Worm (Caenorhabditis elegans) whole organism, mixed stage, embryonic: ENCODE results near the gene srz-12.

ENCODE experiments used
- M03D4.4 ChIP-seq: sonication (generic microtip); optimal IDR thresholded peaks from 2 replicates; lab custom pipeline; 2017; ENCODE audit warnings: mild to moderate bottlenecking, missing genetic modification characterization, missing compliant biosample characterization
- bed-3 ChIP-seq: fragments of 200-800 bp; sonication (Bioruptor generic); optimal IDR thresholded peaks from 3 replicates; lab custom pipeline; 2018; ENCODE audit warnings: mild to moderate bottlenecking, missing genetic modification characterization, moderate library complexity, missing compliant biosample characterization
- blmp-1 ChIP-seq: fragments of 150-350 bp; optimal IDR thresholded peaks from 2 replicates; lab custom pipeline; 2014; ENCODE audit warnings: missing biosample characterization, missing genetic modification characterization
- ceh-39 ChIP-seq: fragments of 150-350 bp; optimal IDR thresholded peaks from 2 replicates; lab custom pipeline; 2014; ENCODE audit warnings: missing biosample characterization, missing genetic modification characterization
- ceh-43 ChIP-seq: fragments of 200-800 bp; sonication (Bioruptor generic); optimal IDR thresholded peaks from 2 replicates; lab custom pipeline; 2018; ENCODE audit warnings: mild to moderate bottlenecking, missing genetic modification characterization, moderate library complexity, missing compliant biosample characterization
- ces-1 ChIP-seq: fragments of 150-350 bp; optimal IDR thresholded peaks from 2 replicates; lab custom pipeline; 2014; ENCODE audit warnings: missing biosample characterization, missing genetic modification reagents, missing genetic modification characterization
- cnd-1 ChIP-seq: fragments of 200-800 bp; sonication (Bioruptor generic); optimal IDR thresholded peaks from 2 replicates; lab custom pipeline; 2018; ENCODE audit warnings: mild to moderate bottlenecking, missing genetic modification characterization, missing compliant biosample characterization
- drap-1 ChIP-seq: fragments of 200-800 bp; sonication (Bioruptor generic); optimal IDR thresholded peaks from 3 replicates; lab custom pipeline; 2018; ENCODE audit warnings: mild to moderate bottlenecking, missing genetic modification characterization, missing compliant biosample characterization
- elt-1 ChIP-seq: sonication (generic microtip); optimal IDR thresholded peaks from 2 replicates; lab custom pipeline; 2017; ENCODE audit warnings: missing genetic modification characterization, mild to moderate bottlenecking, missing compliant biosample characterization, antibody characterized with exemption, moderate library complexity, borderline replicate concordance; ENCODE audit not compliant: insufficient read depth
- elt-3 ChIP-seq: fragments of 150-350 bp; optimal IDR thresholded peaks from 2 replicates; lab custom pipeline; 2014; ENCODE audit warnings: missing biosample characterization, missing genetic modification characterization
- flh-1 ChIP-seq: fragments of 200-800 bp; sonication (Bioruptor generic); optimal IDR thresholded peaks from 2 replicates; lab custom pipeline; 2018; ENCODE audit warnings: mild to moderate bottlenecking, missing genetic modification characterization, moderate library complexity, missing compliant biosample characterization
- ham-2 ChIP-seq: fragments of 200-800 bp; sonication (Bioruptor generic); optimal IDR thresholded peaks from 2 replicates; lab custom pipeline; 2018; ENCODE audit warnings: mild to moderate bottlenecking, missing genetic modification characterization, missing compliant biosample characterization
- hlh-1 ChIP-seq: fragments of 150-350 bp; optimal IDR thresholded peaks from 2 replicates; lab custom pipeline; 2014; ENCODE audit warnings: missing biosample characterization, missing genetic modification reagents, missing genetic modification characterization
- lin-13 ChIP-seq: fragments of 150-350 bp; optimal IDR thresholded peaks from 2 replicates; lab custom pipeline; 2014; ENCODE audit warnings: missing biosample characterization, missing genetic modification characterization
- lin-32 ChIP-seq: fragments of 200-800 bp; sonication (Bioruptor generic); optimal IDR thresholded peaks from 2 replicates; lab custom pipeline; 2018; ENCODE audit warnings: mild to moderate bottlenecking, missing genetic modification characterization, missing compliant biosample characterization
- lsy-2 ChIP-seq: fragments of 150-350 bp; optimal IDR thresholded peaks from 2 replicates; lab custom pipeline; 2014; ENCODE audit warnings: missing biosample characterization, missing genetic modification characterization
- mab-5 ChIP-seq: fragments of 150-350 bp; optimal IDR thresholded peaks from 2 replicates; lab custom pipeline; 2014; ENCODE audit warnings: missing biosample characterization, missing genetic modification characterization
- mls-2 ChIP-seq: sonication (generic microtip); optimal IDR thresholded peaks from 2 replicates; lab custom pipeline; 2016; ENCODE audit warnings: mild to moderate bottlenecking, missing genetic modification characterization, moderate library complexity, missing compliant biosample characterization
- nhr-12 ChIP-seq: fragments of 150-350 bp; optimal IDR thresholded peaks from 2 replicates; lab custom pipeline; 2014; ENCODE audit warnings: missing biosample characterization, missing genetic modification characterization
- nhr-2 ChIP-seq: fragments of 150-350 bp; optimal IDR thresholded peaks from 2 replicates; lab custom pipeline; 2014; ENCODE audit warnings: missing biosample characterization, missing genetic modification characterization
- nhr-28 ChIP-seq: fragments of 150-350 bp; optimal IDR thresholded peaks from 2 replicates; lab custom pipeline; 2014; ENCODE audit warnings: missing biosample characterization, missing genetic modification characterization
- nhr-76 ChIP-seq: sonication (generic microtip); optimal IDR thresholded peaks from 2 replicates; lab custom pipeline; 2017; ENCODE audit warnings: missing biosample characterization, missing genetic modification characterization
- sem-2 ChIP-seq: fragments of 200-800 bp; sonication (Bioruptor generic); optimal IDR thresholded peaks from 2 replicates; lab custom pipeline; 2018; ENCODE audit warnings: mild to moderate bottlenecking, missing genetic modification characterization, missing compliant biosample characterization
- snpc-4 ChIP-seq: fragments of 150-350 bp; optimal IDR thresholded peaks from 2 replicates; lab custom pipeline; 2014; ENCODE audit warnings: missing biosample characterization, missing genetic modification characterization
- sptf-1 ChIP-seq: sonication (generic microtip); optimal IDR thresholded peaks from 2 replicates; lab custom pipeline; 2017; ENCODE audit warnings: mild to moderate bottlenecking, missing genetic modification characterization, moderate library complexity, missing compliant biosample characterization
- tbx-8 ChIP-seq: fragments of 200-800 bp; sonication (Bioruptor generic); optimal IDR thresholded peaks from 2 replicates; lab custom pipeline; 2018; ENCODE audit warnings: mild to moderate bottlenecking, missing genetic modification characterization, moderate library complexity, missing compliant biosample characterization
- unc-39 ChIP-seq: fragments of 150-350 bp; optimal IDR thresholded peaks from 2 replicates; lab custom pipeline; 2014; ENCODE audit warnings: missing biosample characterization, missing genetic modification characterization
- unc-62 ChIP-seq: fragments of 150-350 bp; optimal IDR thresholded peaks from 2 replicates; lab custom pipeline; 2014; ENCODE audit warnings: missing biosample characterization, missing genetic modification reagents, missing genetic modification characterization
- zip-8 ChIP-seq: fragments of 150-350 bp; optimal IDR thresholded peaks from 2 replicates; lab custom pipeline; 2014; ENCODE audit warnings: missing biosample characterization, missing genetic modification characterization
- ztf-11 ChIP-seq: fragments of 150-350 bp; optimal IDR thresholded peaks from 2 replicates; lab custom pipeline; 2014; ENCODE audit warnings: missing biosample characterization, missing genetic modification characterization

srz-12 gene

ce11 chrV:15897696-15898095, 35.2 kb upstream of the srz-12 start, which contains the start of gene str-60:
Gene str-60, plus strand, starts transcription at chrV:15897996.
- TF ChIP-seq cnd-1 (no peak), M03D4.4 (no peak), hlh-1 (tag; lab: Kevin White, UChicago) (no peak), ceh-43 (GFP tag; lab: Kevin White, UChicago) (no peak), sptf-1 (no peak), nhr-28 (tag; lab: Kevin White, UChicago) (no peak), lin-13 (tag; lab: Kevin White, UChicago) (no peak), bed-3 (GFP tag; lab: Kevin White, UChicago) (no peak), drap-1 (no peak), ceh-39 (tag; lab: Kevin White, UChicago) (no peak), nhr-2 (tag; lab: Kevin White, UChicago) (no peak), blmp-1 (tag; lab: Kevin White, UChicago) (no peak), nhr-12 (no peak), ces-1 (GFP tag; lab: Kevin White, UChicago) (no peak), zip-8 (tag; lab: Kevin White, UChicago) (no peak), lsy-2 (tag; lab: Kevin White, UChicago) (no peak), flh-1 (GFP tag; lab: Kevin White, UChicago) (no peak), snpc-4 (no peak), elt-1 (tag; lab: Kevin White, UChicago) (no peak)

- TF ChIP-seq elt-1 (tag; lab: Kevin White, UChicago) (no peak), nhr-12 (no peak), nhr-2 (tag; lab: Kevin White, UChicago) (no peak), mls-2 (tag; lab: Kevin White, UChicago) (no peak)
- TF ChIP-seq, all 35 proteins: peak for 0
Observed at ce11 chrV:15896671-15897070, 34.2 kb upstream of the srz-12 start, which contains the start of gene nhr-213. Gene nhr-213, minus strand, starts transcription at chrV:15896771.

- TF ChIP-seq cnd-1, result no peak
- no peak for TF ChIP-seq unc-39
- TF ChIP-seq flh-1 (GFP tag; lab: Kevin White, UChicago), result no peak
- no peak for TF ChIP-seq bed-3 (GFP tag; lab: Kevin White, UChicago)
- TF ChIP-seq lin-32 (GFP tag; lab: Kevin White, UChicago), result no peak
- no peak for TF ChIP-seq ceh-43 (GFP tag; lab: Kevin White, UChicago)
- TF ChIP-seq nhr-76, result no peak
- no peak for TF ChIP-seq lsy-2 (tag; lab: Kevin White, UChicago)
- no peak for TF ChIP-seq ztf-11 (tag; lab: Kevin White, UChicago)
- no peak for TF ChIP-seq snpc-4
Observed at ce11 chrV:15892696-15893095, 30.2 kb upstream of the srz-12 start, which contains the start of gene T06C12.11. Gene T06C12.11, plus strand, starts transcription at chrV:15892996.

ce11 chrV:15891761-15892160, 29.3 kb upstream of the srz-12 start, which contains the start of gene T06C12.12:
Gene T06C12.12, plus strand, starts transcription at chrV:15892061.
- TF ChIP-seq lsy-2 (tag; lab: Kevin White, UChicago) (no peak), nhr-28 (tag; lab: Kevin White, UChicago) (no peak), ces-1 (GFP tag; lab: Kevin White, UChicago) (no peak), snpc-4 (no peak), ztf-11 (tag; lab: Kevin White, UChicago) (no peak), sptf-1 (no peak), mls-2 (tag; lab: Kevin White, UChicago) (no peak), ceh-43 (GFP tag; lab: Kevin White, UChicago) (no peak), blmp-1 (tag; lab: Kevin White, UChicago) (no peak), cnd-1 (no peak), lin-13 (tag; lab: Kevin White, UChicago) (no peak), elt-3 (no peak)

ce11 chrV:15891279-15891678, 28.8 kb upstream of the srz-12 start:
- TF ChIP-seq lin-13 (tag; lab: Kevin White, UChicago) (no peak), M03D4.4 (no peak), sptf-1 (no peak), nhr-12 (no peak), hlh-1 (tag; lab: Kevin White, UChicago) (no peak), mls-2 (tag; lab: Kevin White, UChicago) (no peak), tbx-8 (GFP tag; lab: Kevin White, UChicago) (no peak), sem-2 (GFP tag; lab: Kevin White, UChicago) (no peak), unc-62 (GFP tag; lab: Kevin White, UChicago) (no peak), ham-2 (no peak), bed-3 (GFP tag; lab: Kevin White, UChicago) (no peak), mab-5 (tag; lab: Kevin White, UChicago) (no peak), nhr-28 (tag; lab: Kevin White, UChicago) (no peak), cnd-1 (no peak), elt-1 (tag; lab: Kevin White, UChicago) (no peak), ztf-11 (tag; lab: Kevin White, UChicago) (no peak), nhr-2 (tag; lab: Kevin White, UChicago) (no peak)
- TF ChIP-seq, all 35 proteins: peak for 0
